ENCODE assay signal across 2 worm cellular contexts in the genomic region with DNA sequence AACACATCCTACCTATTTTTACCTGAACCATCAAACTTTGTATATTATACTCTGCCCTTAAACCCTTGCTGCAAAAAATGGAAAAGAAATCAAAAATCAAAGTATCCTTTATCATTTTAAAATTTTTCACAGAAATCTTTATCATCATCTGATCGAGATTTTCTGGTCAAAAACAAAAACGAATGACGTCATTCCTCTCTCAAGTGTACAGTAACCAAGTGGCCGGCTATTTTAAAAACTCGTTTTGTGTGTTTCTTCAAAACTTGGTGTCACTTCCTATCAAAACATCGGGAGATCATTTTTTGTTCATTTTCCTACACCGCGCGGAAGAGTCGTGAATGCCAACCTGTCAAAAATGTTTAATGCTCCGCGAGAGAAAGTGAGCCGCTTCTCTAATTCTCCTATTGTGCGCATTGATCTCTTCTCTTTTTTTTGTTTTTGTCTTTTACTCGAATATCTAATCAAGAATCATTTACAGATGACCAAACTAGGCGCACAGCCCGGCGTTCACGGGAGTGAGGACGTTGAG.
TF ChIP-seq lines count a peak whose summit lies in the region.

Gene brp-1 (plus strand): TSS at position 479 of the 529 bp plus-strand sequence.

TF ChIP-seq in whole organism, L1 larva, 84 proteins besides CTCF, POLR2A, EP300 and RAD21 (continued from another document):
- TF ChIP-seq fkh-10 (GFP tag; optimal IDR thresholded peaks at IDR 0.05; lab: Kevin White, UChicago) (no peak), blmp-1 (tag; optimal IDR thresholded peaks at IDR 0.05; lab: Kevin White, UChicago) (peak; percentile 69), nhr-71 (tag; optimal IDR thresholded peaks at IDR 0.05; lab: Kevin White, UChicago) (peak; percentile 20), unc-30 (tag; optimal IDR thresholded peaks at IDR 0.05; lab: Kevin White, UChicago) (no peak), ceh-82 (tag; optimal IDR thresholded peaks at IDR 0.05; lab: Kevin White, UChicago) (no peak), irx-1 (tag; optimal IDR thresholded peaks at IDR 0.05; lab: Kevin White, UChicago) (no peak), lsy-2 (tag; optimal IDR thresholded peaks at IDR 0.05; lab: Kevin White, UChicago) (peak in 1 of 2 experiments; percentile 80), ets-5 (GFP tag; IDR thresholded peaks at IDR 0.05; lab: Robert Waterston, UW) (no peak), Y116A8C.19 (tag; optimal IDR thresholded peaks at IDR 0.05; lab: Kevin White, UChicago; ENCODE audit: borderline replicate concordance) (no peak), grh-1 (GFP tag; IDR thresholded peaks at IDR 0.05; lab: Robert Waterston, UW) (peak; percentile 58), lin-14 (GFP tag; optimal IDR thresholded peaks at IDR 0.05; lab: Kevin White, UChicago) (peak; percentile 2), fkh-8 (tag; optimal IDR thresholded peaks at IDR 0.05; lab: Kevin White, UChicago) (no peak), dpl-1 (GFP tag; optimal IDR thresholded peaks at IDR 0.05; lab: Kevin White, UChicago) (peak in 1 of 3 experiments; percentile 14), elt-3 (tag; optimal IDR thresholded peaks at IDR 0.05; lab: Kevin White, UChicago) (peak in 2 of 6 experiments; percentile 57 to 89), nhr-85 (tag; lab: Kevin White, UChicago) (peak; percentile 91)

TF ChIP-seq in whole organism, L4 larva, 104 proteins besides CTCF, POLR2A, EP300 and RAD21 (continued from another document):
- TF ChIP-seq Y5F2A.4 (GFP tag; optimal IDR thresholded peaks at IDR 0.05; lab: Kevin White, UChicago) (no peak), arid-1 (GFP tag; conservative IDR thresholded peaks at IDR 0.05; lab: Robert Waterston, UW) (no peak), lin-38 (GFP tag; IDR thresholded peaks at IDR 0.05; lab: Robert Waterston, UW) (no peak), nhr-28 (tag; optimal IDR thresholded peaks at IDR 0.05; lab: Kevin White, UChicago) (peak; percentile 8), hlh-11 (tag; optimal IDR thresholded peaks at IDR 0.05; lab: Kevin White, UChicago) (no peak), R02D3.7 (tag; optimal IDR thresholded peaks at IDR 0.05; lab: Kevin White, UChicago) (no peak), daf-16 (GFP tag; optimal IDR thresholded peaks at IDR 0.05; lab: Kevin White, UChicago) (no peak), daf-16 (tag; optimal IDR thresholded peaks at IDR 0.05; lab: Kevin White, UChicago) (no peak), zfp-3 (GFP tag; conservative IDR thresholded peaks at IDR 0.05; lab: Robert Waterston, UW) (no peak), mxl-3 (GFP tag; optimal IDR thresholded peaks at IDR 0.05; lab: Kevin White, UChicago) (no peak), madf-5 (GFP tag; IDR thresholded peaks at IDR 0.05; lab: Robert Waterston, UW) (no peak), mep-1 (tag; optimal IDR thresholded peaks at IDR 0.05; lab: Kevin White, UChicago) (no peak)
